Fruit fly (Drosophila melanogaster) whole organism, embryonic: ENCODE data around the gene CG46308.

Experiments
- Abd-B ChIP-seq: fragments of 200-800 bp; sonication (Bioruptor generic); optimal IDR thresholded peaks from 2 replicates; lab custom pipeline; 2018; ENCODE audit warnings: missing biosample characterization, mild to moderate bottlenecking, missing genetic modification characterization, moderate library complexity
- B-H1 ChIP-seq: fragments of 200-800 bp; sonication (Bioruptor generic); IDR thresholded peaks from 3 replicates; pipeline ENCODE4 v1.3.6; 2022; ENCODE audit warnings: missing biosample characterization, missing genetic modification characterization
- CG11398 ChIP-seq: fragments of 200-800 bp; sonication (Bioruptor generic); optimal IDR thresholded peaks from 2 replicates; lab custom pipeline; 2016; ENCODE audit warnings: missing biosample characterization, missing genetic modification characterization
- CG13775 ChIP-seq: fragments of 200-800 bp; sonication (Bioruptor generic); optimal IDR thresholded peaks from 3 replicates; lab custom pipeline; 2017; ENCODE audit warnings: missing biosample characterization, mild to moderate bottlenecking, missing genetic modification characterization
- CG1602 ChIP-seq: fragments of 200-800 bp; sonication (Bioruptor generic); optimal IDR thresholded peaks from 3 replicates; lab custom pipeline; 2016; ENCODE audit warnings: missing biosample characterization, missing genetic modification characterization
- CG17829 ChIP-seq: fragments of 200-800 bp; optimal IDR thresholded peaks from 2 replicates; lab custom pipeline; 2019; ENCODE audit warnings: missing biosample characterization, mild to moderate bottlenecking, missing genetic modification characterization, moderate library complexity
- CG1832 ChIP-seq: fragments of 200-800 bp; sonication (Bioruptor generic); optimal IDR thresholded peaks from 2 replicates; lab custom pipeline; 2017; ENCODE audit warnings: missing biosample characterization, mild to moderate bottlenecking, missing genetic modification characterization, inconsistent platforms
- CG18764 ChIP-seq: fragments of 200-800 bp; sonication (Bioruptor generic); optimal IDR thresholded peaks from 3 replicates; lab custom pipeline; 2016; ENCODE audit warnings: missing biosample characterization, missing genetic modification characterization
- CG31365 ChIP-seq: fragments of 200-800 bp; sonication (Bioruptor generic); optimal IDR thresholded peaks from 2 replicates; lab custom pipeline; 2018; ENCODE audit warnings: missing biosample characterization, mild to moderate bottlenecking, missing genetic modification characterization
- CG32767 ChIP-seq: fragments of 200-800 bp; sonication (Bioruptor generic); IDR thresholded peaks from 2 replicates; pipeline ENCODE4 v1.3.6; 2022; ENCODE audit warnings: missing biosample characterization, missing genetic modification characterization
- CG42726 ChIP-seq: fragments of 200-800 bp; sonication (Bioruptor generic); IDR thresholded peaks from 2 replicates; pipeline ENCODE4 v1.3.6; 2022; ENCODE audit warnings: missing biosample characterization, missing genetic modification characterization; ENCODE audit not compliant: partially characterized antibody
- CG4404 ChIP-seq: fragments of 200-800 bp; sonication (Bioruptor generic); IDR thresholded peaks from 2 replicates; pipeline ENCODE4 v1.3.6; 2022; ENCODE audit warnings: missing biosample characterization, missing genetic modification characterization
- CG4707 ChIP-seq: fragments of 200-800 bp; sonication (Bioruptor generic); optimal IDR thresholded peaks from 2 replicates; lab custom pipeline; 2018; ENCODE audit warnings: missing biosample characterization, mild to moderate bottlenecking, missing genetic modification characterization, moderate library complexity
- CG7987 ChIP-seq: fragments of 200-800 bp; sonication (Bioruptor generic); optimal IDR thresholded peaks from 2 replicates; lab custom pipeline; 2018; ENCODE audit warnings: missing biosample characterization, mild to moderate bottlenecking, missing genetic modification characterization, moderate library complexity
- CG8924 ChIP-seq: fragments of 200-800 bp; optimal IDR thresholded peaks from 3 replicates; lab custom pipeline; 2019; ENCODE audit warnings: missing biosample characterization, mild to moderate bottlenecking, missing genetic modification characterization, moderate library complexity
- CG9609 ChIP-seq: fragments of 200-800 bp; sonication (Bioruptor generic); optimal IDR thresholded peaks from 3 replicates; lab custom pipeline; 2016; ENCODE audit warnings: missing biosample characterization, missing genetic modification characterization
- CG9727 ChIP-seq: fragments of 200-800 bp; sonication (Bioruptor generic); optimal IDR thresholded peaks from 3 replicates; lab custom pipeline; 2017; ENCODE audit warnings: missing biosample characterization, mild to moderate bottlenecking, missing genetic modification characterization
- Dref ChIP-seq: fragments of 200-800 bp; sonication (Bioruptor generic); IDR thresholded peaks from 2 replicates; pipeline ENCODE4 v1.3.6; 2022; ENCODE audit warnings: missing biosample characterization, missing genetic modification characterization
- Gug ChIP-seq: fragments of 200-800 bp; sonication (Bioruptor generic); IDR thresholded peaks from 4 replicates; pipeline ENCODE4 v1.3.6; 2022; ENCODE audit warnings: missing biosample characterization, missing genetic modification characterization
- HmgZ ChIP-seq: fragments of 200-800 bp; sonication (Bioruptor generic); optimal IDR thresholded peaks from 2 replicates; lab custom pipeline; 2018; ENCODE audit warnings: missing biosample characterization, mild to moderate bottlenecking, missing genetic modification characterization
- NfI ChIP-seq: fragments of 200-800 bp; sonication (Bioruptor generic); optimal IDR thresholded peaks from 3 replicates; lab custom pipeline; 2018; ENCODE audit warnings: missing biosample characterization, mild to moderate bottlenecking, missing genetic modification characterization, moderate library complexity
- Oaz ChIP-seq: fragments of 200-800 bp; sonication (Bioruptor generic); IDR thresholded peaks from 2 replicates; pipeline ENCODE4 v1.3.6; 2022; ENCODE audit warnings: missing biosample characterization, missing genetic modification characterization
- Ravus ChIP-seq: fragments of 200-800 bp; sonication (Bioruptor generic); IDR thresholded peaks from 2 replicates; pipeline ENCODE4 v1.3.6; 2022; ENCODE audit warnings: missing biosample characterization, missing genetic modification characterization
- Ssrp ChIP-seq: fragments of 200-800 bp; sonication (Bioruptor generic); optimal IDR thresholded peaks from 2 replicates; lab custom pipeline; 2018; ENCODE audit warnings: missing biosample characterization, mild to moderate bottlenecking, missing genetic modification characterization, moderate library complexity
- Tbp ChIP-seq: fragments of >200 bp; optimal IDR thresholded peaks from 2 replicates; lab custom pipeline; 2018; ENCODE audit warnings: missing biosample characterization, missing genetic modification characterization
- Trl ChIP-seq, 3 experiments: fragments of >200 bp in 2 of 3; fragments of 200-800 bp in 1 of 3; sonication (Bioruptor generic) in 1 of 3; optimal IDR thresholded peaks; 2 replicates in 1 of 3; 3 replicates in 2 of 3; lab custom pipeline; 2016 to 2017; ENCODE audit warnings: missing biosample characterization in 1 of 3, missing genetic modification characterization in 1 of 3
- Usf ChIP-seq: fragments of 200-800 bp; sonication (Bioruptor generic); optimal IDR thresholded peaks from 2 replicates; lab custom pipeline; 2017; ENCODE audit warnings: missing genotype, missing biosample characterization, missing genetic modification characterization
- abd-A ChIP-seq: fragments of 200-800 bp; sonication (Bioruptor generic); optimal IDR thresholded peaks from 3 replicates; lab custom pipeline; 2019; ENCODE audit warnings: missing biosample characterization, mild to moderate bottlenecking, missing genetic modification characterization, moderate library complexity
- ara ChIP-seq: fragments of 200-800 bp; sonication (Bioruptor generic); IDR thresholded peaks from 2 replicates; pipeline ENCODE4 v1.3.6; 2022; ENCODE audit warnings: missing biosample characterization, missing genetic modification characterization
- bsh ChIP-seq, 2 experiments: fragments of 200-800 bp; sonication (Bioruptor generic); optimal IDR thresholded peaks; 2 replicates each; lab custom pipeline; 2017 to 2018; ENCODE audit warnings: mild to moderate bottlenecking in 2 of 2, missing biosample characterization in 2 of 2, missing genetic modification characterization in 2 of 2, moderate library complexity in 1 of 2
- ci ChIP-seq: fragments of 200-800 bp; sonication (Bioruptor generic); IDR thresholded peaks from 3 replicates; pipeline ENCODE4 v1.3.6; 2022; ENCODE audit warnings: missing biosample characterization, missing genetic modification characterization
- crc ChIP-seq: fragments of 200-800 bp; sonication (Bioruptor generic); optimal IDR thresholded peaks from 2 replicates; lab custom pipeline; 2016; ENCODE audit warnings: missing biosample characterization, missing genetic modification characterization
- dan ChIP-seq: fragments of 200-800 bp; sonication (Bioruptor generic); IDR thresholded peaks from 2 replicates; pipeline ENCODE4 v1.3.6; 2022; ENCODE audit warnings: missing biosample characterization, missing genetic modification characterization
- esg ChIP-seq: fragments of 200-800 bp; sonication (Bioruptor generic); conservative IDR thresholded peaks from 2 replicates; pipeline ENCODE4 v1.3.6; 2022; ENCODE audit warnings: missing biosample characterization, missing genetic modification characterization
- ewg ChIP-seq: fragments of 200-800 bp; sonication (Bioruptor generic); optimal IDR thresholded peaks from 3 replicates; lab custom pipeline; 2017; ENCODE audit warnings: mild to moderate bottlenecking, missing biosample characterization, missing genetic modification reagents, missing genetic modification characterization
- gcm2 ChIP-seq: fragments of 200-800 bp; sonication (Bioruptor generic); optimal IDR thresholded peaks from 2 replicates; lab custom pipeline; 2016; ENCODE audit warnings: missing biosample characterization, missing genetic modification characterization
- lilli ChIP-seq: fragments of 200-800 bp; sonication (Bioruptor generic); optimal IDR thresholded peaks from 3 replicates; lab custom pipeline; 2016; ENCODE audit warnings: missing biosample characterization, missing genetic modification characterization
- nau ChIP-seq: fragments of 200-800 bp; sonication (Bioruptor generic); optimal IDR thresholded peaks from 3 replicates; lab custom pipeline; 2017; ENCODE audit warnings: missing biosample characterization, mild to moderate bottlenecking, missing genetic modification characterization, missing genetic modification reagents
- pita ChIP-seq: fragments of 200-800 bp; sonication (Bioruptor generic); optimal IDR thresholded peaks from 2 replicates; lab custom pipeline; 2017; ENCODE audit warnings: missing biosample characterization, mild to moderate bottlenecking, missing genetic modification characterization
- prd ChIP-seq, 3 experiments: fragments of >200 bp in 2 of 3; fragments of 200-800 bp in 1 of 3; sonication (Bioruptor generic) in 1 of 3; optimal IDR thresholded peaks in 2 of 3; IDR thresholded peaks in 1 of 3; 2 replicates in 2 of 3; 3 replicates in 1 of 3; pipeline versions ENCODE4 v1.3.6 to Lab custom; 2017 to 2022; ENCODE audit warnings: missing biosample characterization in 1 of 3, missing genetic modification characterization in 1 of 3
- pum ChIP-seq: fragments of 200-800 bp; sonication (Bioruptor generic); optimal IDR thresholded peaks from 2 replicates; lab custom pipeline; 2016; ENCODE audit warnings: missing biosample characterization, missing genetic modification characterization
- salm ChIP-seq: fragments of 200-800 bp; sonication (Bioruptor generic); optimal IDR thresholded peaks from 2 replicates; lab custom pipeline; 2018; ENCODE audit warnings: missing biosample characterization, mild to moderate bottlenecking, missing genetic modification characterization
- scrt ChIP-seq: fragments of 200-800 bp; sonication (Bioruptor generic); optimal IDR thresholded peaks from 2 replicates; lab custom pipeline; 2018; ENCODE audit warnings: missing biosample characterization, mild to moderate bottlenecking, missing genetic modification characterization, moderate library complexity
- slp2 ChIP-seq: fragments of 200-800 bp; sonication (Bioruptor generic); optimal IDR thresholded peaks from 2 replicates; lab custom pipeline; 2016; ENCODE audit warnings: missing biosample characterization, missing genetic modification characterization
- so ChIP-seq: fragments of 200-800 bp; sonication (Bioruptor generic); IDR thresholded peaks from 3 replicates; pipeline ENCODE4 v1.3.6; 2022; ENCODE audit warnings: missing biosample characterization, missing genetic modification characterization
- stwl ChIP-seq: fragments of 200-800 bp; sonication (Bioruptor generic); optimal IDR thresholded peaks from 3 replicates; lab custom pipeline; 2018; ENCODE audit warnings: missing biosample characterization, mild to moderate bottlenecking, missing genetic modification characterization, moderate library complexity
- sug ChIP-seq: fragments of 200-800 bp; optimal IDR thresholded peaks from 2 replicates; lab custom pipeline; 2019; ENCODE audit warnings: missing biosample characterization, mild to moderate bottlenecking, missing genetic modification characterization, moderate library complexity

CG46308 gene

DNA sequence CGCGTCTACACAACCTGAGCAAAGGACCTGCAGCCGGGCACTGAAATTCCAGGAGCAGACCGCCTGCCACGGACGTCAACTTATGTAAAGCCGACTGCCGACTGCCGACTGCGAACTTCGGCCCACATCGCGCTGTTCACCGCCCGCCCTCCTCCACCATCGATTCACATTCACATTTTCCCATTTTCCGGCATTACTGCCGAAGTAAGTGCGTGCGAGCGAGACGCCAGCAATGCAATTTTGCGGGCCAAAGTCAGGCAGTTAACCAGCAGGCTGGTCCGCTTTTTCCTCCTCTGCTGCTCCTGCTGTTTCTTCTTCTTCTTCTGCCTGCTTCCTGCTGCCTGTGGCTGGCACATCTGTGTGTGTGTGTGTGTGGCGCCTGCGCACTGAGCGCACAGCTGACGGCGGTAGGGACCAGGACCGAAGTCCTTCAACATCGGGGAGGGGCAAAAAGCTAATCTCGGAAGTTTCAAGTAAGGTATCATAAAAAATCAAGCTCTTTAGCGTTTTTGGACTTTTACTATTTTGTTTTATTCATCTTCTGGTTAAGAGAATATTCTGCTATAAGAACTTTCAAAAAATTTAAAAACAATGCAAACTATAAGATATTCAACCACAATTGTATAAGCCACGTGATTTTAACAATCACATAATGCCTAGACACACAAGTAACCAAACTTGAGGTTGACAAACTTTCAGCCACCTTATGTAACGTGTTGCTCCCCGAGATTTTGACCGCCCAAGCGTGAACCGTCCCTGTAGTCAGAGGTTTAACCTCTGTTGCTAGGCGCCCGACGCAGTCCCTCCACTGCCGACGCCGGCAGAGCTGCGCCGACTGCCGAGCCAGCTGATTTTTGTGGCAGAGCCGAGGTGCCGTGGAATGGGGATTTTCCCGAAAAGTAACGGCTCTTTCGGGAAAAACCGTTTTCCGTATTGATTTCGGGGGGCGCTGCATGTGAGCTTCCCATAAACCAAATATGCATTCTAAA, 86.5 kb downstream of the CG46308 start (continued):
- TF ChIP-seq Usf (peak; percentile 46), Dref (GFP tag; lab: Robert Waterston, UW) (no peak), prd (optimal IDR thresholded peaks at IDR 0.05; lab: Kevin White, UChicago) (no peak), prd (GFP tag; IDR thresholded peaks at IDR 0.05; lab: Robert Waterston, UW) (no peak), CG42726 (GFP tag; lab: Robert Waterston, UW) (0 out of 2 replicates have a peak, but pooled peaks have one; percentile 4), ci (GFP tag; lab: Robert Waterston, UW) (no peak; the same call in 2 of the 3 replicates), lilli (GFP tag; lab: Kevin White, UChicago) (peak; percentile 67), sug (tag; lab: Kevin White, UChicago) (peak; percentile 52), dan (GFP tag; lab: Robert Waterston, UW) (no peak), CG13775 (peak; percentile 28), Tbp (no peak), nau (GFP tag; lab: Kevin White, UChicago) (peak; percentile 34), Abd-B (peak; percentile 38), CG18764 (GFP tag; lab: Kevin White, UChicago) (no peak), ewg (GFP tag; lab: Kevin White, UChicago) (peak; percentile 91), so (GFP tag; lab: Robert Waterston, UW) (0 out of 3 replicates have a peak, but pooled peaks have one; percentile 52), Trl (optimal IDR thresholded peaks at IDR 0.05; lab: Kevin White, UChicago) (no peak), Trl (GFP tag; optimal IDR thresholded peaks at IDR 0.05; lab: Kevin White, UChicago) (peak; percentile 33), abd-A (peak; percentile 92), Gug (0 out of 4 replicates have a peak, but pooled peaks have one; percentile 47), CG4404 (GFP tag; lab: Robert Waterston, UW) (peak; percentile 72), CG4707 (no peak), slp2 (GFP tag; lab: Kevin White, UChicago) (peak; percentile 1), CG31365 (tag; lab: Kevin White, UChicago) (no peak), HmgZ (tag; lab: Kevin White, UChicago) (peak; percentile 21), B-H1 (GFP tag; lab: Robert Waterston, UW) (no peak), CG7987 (GFP tag; lab: Kevin White, UChicago) (no peak), stwl (no peak), CG1832 (GFP tag; lab: Kevin White, UChicago) (peak; percentile 51), esg (GFP tag; lab: Robert Waterston, UW) (peak; percentile 32; the same call in 1 of the 2 replicates), NfI (peak; percentile 38), CG32767 (GFP tag; lab: Robert Waterston, UW) (no peak), CG1602 (GFP tag; lab: Kevin White, UChicago) (peak; percentile 38), salm (tag; lab: Kevin White, UChicago) (no peak), CG8924 (tag; lab: Kevin White, UChicago) (peak; percentile 33), gcm2 (GFP tag; lab: Kevin White, UChicago) (no peak), CG17829 (tag; lab: Kevin White, UChicago) (peak; percentile 12), CG11398 (peak; percentile 23), pum (GFP tag; lab: Kevin White, UChicago) (peak; percentile 64), CG9609 (GFP tag; lab: Kevin White, UChicago) (peak; percentile 68), scrt (GFP tag; lab: Kevin White, UChicago) (peak; percentile 62), pita (GFP tag; lab: Kevin White, UChicago) (no peak), Ravus (GFP tag; lab: Robert Waterston, UW) (no peak), Ssrp (peak; percentile 27), bsh (GFP tag; optimal IDR thresholded peaks at IDR 0.05; lab: Kevin White, UChicago) (peak in 1 of 2 experiments; percentile 44), CG9727 (peak; percentile 99), ara (GFP tag; lab: Robert Waterston, UW) (no peak), Oaz (GFP tag; lab: Robert Waterston, UW) (no peak), crc (no peak)
